Fruit fly (Drosophila melanogaster) whole organism, wandering third instar larva: Measurements from ENCODE around the gene aay.

ENCODE experiments used
- Abd-B ChIP-seq: fragments of >200 bp; optimal IDR thresholded peaks from 2 replicates; lab custom pipeline; 2017; ENCODE audit warnings: missing biosample characterization, missing genetic modification characterization
- CG32264 ChIP-seq: fragments of 200-800 bp; sonication (Bioruptor generic); optimal IDR thresholded peaks from 2 replicates; lab custom pipeline; 2016; ENCODE audit warnings: missing biosample characterization, missing genetic modification characterization
- CrebA ChIP-seq: fragments of 200-800 bp; sonication (Bioruptor generic); optimal IDR thresholded peaks from 2 replicates; lab custom pipeline; 2016; ENCODE audit warnings: missing biosample characterization, mild to moderate bottlenecking, missing genetic modification characterization, borderline replicate concordance
- Dfd ChIP-seq: fragments of >200 bp; optimal IDR thresholded peaks from 2 replicates; lab custom pipeline; 2017; ENCODE audit warnings: missing biosample characterization, missing genetic modification characterization
- Dif ChIP-seq: fragments of 200-275, 200-300 bp; sonication (Bioruptor generic); optimal IDR thresholded peaks from 2 replicates; lab custom pipeline; 2018; ENCODE audit warnings: missing biosample characterization, missing genetic modification characterization; ENCODE audit not compliant: partially characterized antibody
- HLH106 ChIP-seq: fragments of 200-800 bp; optimal IDR thresholded peaks from 3 replicates; lab custom pipeline; 2019; ENCODE audit warnings: missing biosample characterization, mild to moderate bottlenecking, missing genetic modification characterization, moderate library complexity
- Hnf4 ChIP-seq: fragments of 200-800 bp; sonication (Bioruptor generic); optimal IDR thresholded peaks from 2 replicates; lab custom pipeline; 2016; ENCODE audit warnings: missing biosample characterization, mild to moderate bottlenecking, missing genetic modification characterization
- Hr78 ChIP-seq: fragments of >200 bp; optimal IDR thresholded peaks from 2 replicates; lab custom pipeline; 2017; ENCODE audit warnings: missing biosample characterization, missing genetic modification characterization
- Hr83 ChIP-seq: fragments of 200-300 bp; sonication (Bioruptor generic); optimal IDR thresholded peaks from 2 replicates; lab custom pipeline; 2016; ENCODE audit warnings: missing biosample characterization, mild to moderate bottlenecking, missing genetic modification characterization, moderate library complexity; ENCODE audit not compliant: poor library complexity, severe bottlenecking
- Jra ChIP-seq: sonication (Bioruptor generic); optimal IDR thresholded peaks from 2 replicates; lab custom pipeline; 2016; ENCODE audit warnings: missing biosample characterization, missing genetic modification characterization
- Mio ChIP-seq: sonication (Bioruptor generic); optimal IDR thresholded peaks from 2 replicates; lab custom pipeline; 2016; ENCODE audit warnings: missing biosample characterization, missing genetic modification characterization
- Myc ChIP-seq: fragments of >200 bp; optimal IDR thresholded peaks from 2 replicates; lab custom pipeline; 2017
- N ChIP-seq: fragments of >200 bp; optimal IDR thresholded peaks from 2 replicates; lab custom pipeline; 2018; ENCODE audit warnings: missing biosample characterization, missing external identifiers, missing genetic modification characterization
- OdsH ChIP-seq: fragments of 200-800 bp; sonication (Bioruptor generic); optimal IDR thresholded peaks from 2 replicates; lab custom pipeline; 2016; ENCODE audit warnings: missing biosample characterization, mild to moderate bottlenecking, missing genetic modification characterization
- Rel ChIP-seq, 2 experiments: fragments of 200-800 bp; sonication (Bioruptor generic) in 1 of 2; optimal IDR thresholded peaks; 2 replicates in 1 of 2; 3 replicates in 1 of 2; lab custom pipeline; 2016 to 2019; ENCODE audit warnings: mild to moderate bottlenecking in 2 of 2, missing biosample characterization in 2 of 2, missing genetic modification characterization in 2 of 2, moderate library complexity in 1 of 2
- Sp1 ChIP-seq: fragments of 200-800 bp; sonication (Bioruptor generic); optimal IDR thresholded peaks from 3 replicates; lab custom pipeline; 2019; ENCODE audit warnings: missing biosample characterization, mild to moderate bottlenecking, missing genetic modification characterization, moderate library complexity
- Vsx2 ChIP-seq: fragments of 200-300, 225-300 bp; sonication (Bioruptor generic); optimal IDR thresholded peaks from 2 replicates; lab custom pipeline; 2018; ENCODE audit warnings: missing biosample characterization, missing genetic modification characterization; ENCODE audit not compliant: partially characterized antibody
- br ChIP-seq: fragments of 200-800 bp; sonication (Bioruptor generic); optimal IDR thresholded peaks from 2 replicates; lab custom pipeline; 2016; ENCODE audit warnings: missing biosample characterization, missing genetic modification characterization
- brk ChIP-seq: fragments of 200-800 bp; sonication (Bioruptor generic); optimal IDR thresholded peaks from 2 replicates; lab custom pipeline; 2016; ENCODE audit warnings: missing biosample characterization, mild to moderate bottlenecking, missing genetic modification characterization
- dl ChIP-seq, 2 experiments: fragments of 175-275, 200-275 bp in 1 of 2; fragments of 200-275 bp in 1 of 2; sonication (Bioruptor generic); optimal IDR thresholded peaks; lab custom pipeline; 2018; ENCODE audit warnings: mild to moderate bottlenecking in 2 of 2, missing biosample characterization in 2 of 2, missing genetic modification characterization in 2 of 2, moderate library complexity in 2 of 2; ENCODE audit not compliant: partially characterized antibody in 2 of 2, insufficient read depth in 1 of 2
- dmrt93B ChIP-seq: fragments of 200-800 bp; sonication (Bioruptor generic); optimal IDR thresholded peaks from 2 replicates; lab custom pipeline; 2018; ENCODE audit warnings: missing biosample characterization, mild to moderate bottlenecking, missing genetic modification characterization
- dsf ChIP-seq: sonication (Bioruptor generic); optimal IDR thresholded peaks from 2 replicates; lab custom pipeline; 2016; ENCODE audit warnings: missing biosample characterization, missing genetic modification characterization, borderline replicate concordance
- ey ChIP-seq: fragments of 200-800 bp; sonication (Bioruptor generic); optimal IDR thresholded peaks from 2 replicates; lab custom pipeline; 2016; ENCODE audit warnings: missing biosample characterization, missing genetic modification characterization
- foxo ChIP-seq, 2 experiments: fragments of 200-800 bp; sonication (Bioruptor generic); optimal IDR thresholded peaks; 2 replicates in 1 of 2; 3 replicates in 1 of 2; lab custom pipeline; 2016 to 2017; ENCODE audit warnings: missing biosample characterization in 2 of 2, missing genetic modification characterization in 2 of 2
- fru ChIP-seq: fragments of 200-800 bp; sonication (Bioruptor generic); optimal IDR thresholded peaks from 3 replicates; lab custom pipeline; 2016; ENCODE audit warnings: missing biosample characterization, mild to moderate bottlenecking, missing genetic modification characterization
- h ChIP-seq: fragments of 200-800 bp; sonication (Bioruptor generic); optimal IDR thresholded peaks from 3 replicates; lab custom pipeline; 2016; ENCODE audit warnings: missing biosample characterization, mild to moderate bottlenecking, missing genetic modification characterization
- jim ChIP-seq: fragments of 175-275, 200-325 bp; sonication (Bioruptor generic); optimal IDR thresholded peaks from 2 replicates; lab custom pipeline; 2016; ENCODE audit warnings: missing biosample characterization, mild to moderate bottlenecking, missing genetic modification characterization
- lola ChIP-seq: fragments of >200 bp; optimal IDR thresholded peaks from 2 replicates; lab custom pipeline; 2017; ENCODE audit warnings: missing biosample characterization, missing genetic modification characterization
- pan ChIP-seq: fragments of >200 bp; optimal IDR thresholded peaks from 2 replicates; lab custom pipeline; 2017
- psq ChIP-seq: fragments of 200-800 bp; sonication (Bioruptor generic); optimal IDR thresholded peaks from 3 replicates; lab custom pipeline; 2017; ENCODE audit warnings: missing biosample characterization, mild to moderate bottlenecking, missing genetic modification characterization, moderate library complexity
- rgr ChIP-seq: fragments of 200-800 bp; sonication (Bioruptor generic); optimal IDR thresholded peaks from 3 replicates; lab custom pipeline; 2016; ENCODE audit warnings: missing biosample characterization, mild to moderate bottlenecking, missing genetic modification characterization
- sage ChIP-seq: fragments of 200-800 bp; sonication (Bioruptor generic); optimal IDR thresholded peaks from 2 replicates; lab custom pipeline; 2016; ENCODE audit warnings: missing biosample characterization, mild to moderate bottlenecking, missing genetic modification characterization
- sv ChIP-seq: fragments of 200-800 bp; sonication (Bioruptor generic); optimal IDR thresholded peaks from 3 replicates; lab custom pipeline; 2016; ENCODE audit warnings: missing biosample characterization, missing genetic modification characterization
- tai ChIP-seq: sonication (Bioruptor generic); optimal IDR thresholded peaks from 2 replicates; lab custom pipeline; 2016; ENCODE audit warnings: missing biosample characterization, missing genetic modification characterization
- usp ChIP-seq: fragments of >200 bp; optimal IDR thresholded peaks from 2 replicates; lab custom pipeline; 2017; ENCODE audit warnings: missing biosample characterization, missing genetic modification characterization
- woc ChIP-seq: sonication (Bioruptor generic); optimal IDR thresholded peaks from 2 replicates; lab custom pipeline; 2016; ENCODE audit warnings: missing biosample characterization, mild to moderate bottlenecking, missing genetic modification characterization

Gene aay

dm6 chr3L:9398435-9398981 lies 24.5 kb upstream of the aay start:
- TF ChIP-seq rgr (GFP tag; lab: Kevin White, UChicago) (no peak), foxo (GFP tag; optimal IDR thresholded peaks at IDR 0.05; lab: Kevin White, UChicago) (peak in 1 of 2 experiments; percentile 36), dmrt93B (GFP tag; lab: Kevin White, UChicago) (no peak), sage (GFP tag; lab: Kevin White, UChicago) (no peak), Rel (GFP tag; optimal IDR thresholded peaks at IDR 0.05; lab: Kevin White, UChicago) (no peak), Rel (tag; optimal IDR thresholded peaks at IDR 0.05; lab: Kevin White, UChicago) (peak; percentile 51), jim (no peak)

DNA sequence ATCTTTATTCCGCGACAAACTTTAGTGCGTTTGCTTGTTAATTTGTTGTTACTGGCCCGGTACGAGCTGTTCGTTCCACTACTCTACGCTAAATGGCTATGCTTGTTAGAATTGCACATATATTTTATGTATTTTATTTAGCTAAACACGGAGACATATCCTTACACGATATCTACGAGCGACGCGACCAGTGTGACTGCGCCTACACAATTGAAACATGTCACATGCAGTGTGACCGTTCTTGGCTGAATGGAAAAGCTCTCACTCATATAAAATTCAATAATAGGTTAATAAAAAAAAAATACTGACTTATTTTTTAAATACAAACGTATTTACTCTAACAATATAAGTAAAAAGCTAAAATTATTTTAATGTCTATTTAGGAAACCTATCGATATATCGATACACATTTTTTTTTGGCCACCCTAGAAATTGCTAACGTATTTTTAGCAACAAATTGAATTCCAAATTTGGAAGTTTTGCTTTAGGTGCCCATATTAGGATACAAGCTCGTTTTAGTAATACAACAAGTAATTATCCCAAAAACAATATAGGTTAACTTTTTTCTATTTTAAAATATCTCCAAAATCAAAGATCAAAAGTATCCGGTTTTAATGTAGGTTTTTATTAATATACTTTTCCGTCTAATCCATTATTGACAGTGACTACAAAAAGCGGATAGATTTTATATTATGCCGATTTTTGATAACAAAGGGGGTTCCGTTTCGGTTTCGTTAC lies 23.9 kb upstream of the aay start, which contains the start of gene CG4080:
CG4080 (minus strand) TSS at position 215 of the 738 bp plus-strand sequence.
- TF ChIP-seq h: peak; percentile 36
- TF ChIP-seq rgr (GFP tag; lab: Kevin White, UChicago): peak; percentile 40
- TF ChIP-seq CrebA (GFP tag; lab: Kevin White, UChicago): no peak
- TF ChIP-seq dsf (GFP tag; lab: Kevin White, UChicago): peak; percentile 2
- no peak for TF ChIP-seq dl (GFP tag; optimal IDR thresholded peaks at IDR 0.05; lab: Kevin White, UChicago; ENCODE audit: insufficient read depth in 1 of 2, partially characterized antibody in 2 of 2)
- TF ChIP-seq HLH106 (tag; lab: Kevin White, UChicago): no peak
- TF ChIP-seq Abd-B (GFP tag; lab: Kevin White, UChicago): no peak
- no peak for TF ChIP-seq Myc (lab: Kevin White, UChicago)
- TF ChIP-seq foxo (GFP tag; optimal IDR thresholded peaks at IDR 0.05; lab: Kevin White, UChicago): no peak
- peak; percentile 23 for TF ChIP-seq CG32264 (GFP tag; lab: Kevin White, UChicago)
- TF ChIP-seq Rel (GFP tag; optimal IDR thresholded peaks at IDR 0.05; lab: Kevin White, UChicago): no peak
- TF ChIP-seq Rel (tag; optimal IDR thresholded peaks at IDR 0.05; lab: Kevin White, UChicago): peak; percentile 23
- TF ChIP-seq Dfd (GFP tag; lab: Kevin White, UChicago): no peak
- TF ChIP-seq brk (GFP tag; lab: Kevin White, UChicago): peak; percentile 34
- TF ChIP-seq Vsx2 (GFP tag; lab: Kevin White, UChicago): no peak
- TF ChIP-seq Hr83 (GFP tag; lab: Kevin White, UChicago): peak; percentile 25
- TF ChIP-seq jim: no peak
- peak; percentile 52 for TF ChIP-seq tai (GFP tag; lab: Kevin White, UChicago)
- TF ChIP-seq sage (GFP tag; lab: Kevin White, UChicago): no peak
- no peak for TF ChIP-seq usp (GFP tag; lab: Kevin White, UChicago)
- peak; percentile 50 for TF ChIP-seq Sp1
- no peak for TF ChIP-seq ey
- no peak for TF ChIP-seq N (GFP tag; lab: Kevin White, UChicago)
- peak; percentile 24 for TF ChIP-seq sv
- TF ChIP-seq Dif (GFP tag; lab: Kevin White, UChicago): no peak
- TF ChIP-seq br (GFP tag; lab: Kevin White, UChicago): peak; percentile 15
- TF ChIP-seq OdsH (GFP tag; lab: Kevin White, UChicago): peak; percentile 15
- TF ChIP-seq lola: no peak
- TF ChIP-seq woc (GFP tag; lab: Kevin White, UChicago): peak; percentile 1
- TF ChIP-seq Hnf4 (GFP tag; lab: Kevin White, UChicago): peak; percentile 76
- TF ChIP-seq psq (GFP tag; lab: Kevin White, UChicago): peak; percentile 15
- TF ChIP-seq fru (GFP tag; lab: Kevin White, UChicago): peak; percentile 33
- no peak for TF ChIP-seq Hr78 (GFP tag; lab: Kevin White, UChicago)

dm6 chr3L:9399855-9400254 lies 23.2 kb upstream of the aay start:
- no peak for TF ChIP-seq tai (GFP tag; lab: Kevin White, UChicago)
- TF ChIP-seq CG32264 (GFP tag; lab: Kevin White, UChicago): no peak
- no peak for TF ChIP-seq Hr83 (GFP tag; lab: Kevin White, UChicago)
- TF ChIP-seq Mio (GFP tag; lab: Kevin White, UChicago): no peak
- no peak for TF ChIP-seq OdsH (GFP tag; lab: Kevin White, UChicago)
- TF ChIP-seq fru (GFP tag; lab: Kevin White, UChicago): no peak
- TF ChIP-seq Rel (GFP tag; optimal IDR thresholded peaks at IDR 0.05; lab: Kevin White, UChicago): no peak
- TF ChIP-seq Rel (tag; optimal IDR thresholded peaks at IDR 0.05; lab: Kevin White, UChicago): no peak
- no peak for TF ChIP-seq h
- TF ChIP-seq Dfd (GFP tag; lab: Kevin White, UChicago): no peak
- no peak for TF ChIP-seq Abd-B (GFP tag; lab: Kevin White, UChicago)
- TF ChIP-seq woc (GFP tag; lab: Kevin White, UChicago): no peak
- TF ChIP-seq HLH106 (tag; lab: Kevin White, UChicago): no peak
- TF ChIP-seq pan (lab: Kevin White, UChicago): no peak
- no peak for TF ChIP-seq Hr78 (GFP tag; lab: Kevin White, UChicago)
- TF ChIP-seq jim: no peak
- TF ChIP-seq dsf (GFP tag; lab: Kevin White, UChicago): no peak
- TF ChIP-seq Myc (lab: Kevin White, UChicago): no peak
- no peak for TF ChIP-seq Jra
- TF ChIP-seq dmrt93B (GFP tag; lab: Kevin White, UChicago): no peak
- TF ChIP-seq, all 38 proteins: peak for 0
